Fruit fly (Drosophila melanogaster): ENCODE data around the gene bwa.

The bwa gene

dm6 chr2L:20072095-20072494 lies 5.9 kb downstream of the bwa start, which contains the start of gene CG10730:
TSS of gene CG10730 (minus strand) at chr2L:20072195.
- TF ChIP-seq Dif (GFP tag; optimal IDR thresholded peaks at IDR 0.05; ENCODE audit: partially characterized antibody): no peak
- no peak for TF ChIP-seq br (GFP tag; optimal IDR thresholded peaks at IDR 0.05)
- no peak for TF ChIP-seq Mio (GFP tag; optimal IDR thresholded peaks at IDR 0.05)
- TF ChIP-seq jim (GFP tag; optimal IDR thresholded peaks at IDR 0.05): no peak
- TF ChIP-seq CG9705 (GFP tag; optimal IDR thresholded peaks at IDR 0.05): no peak
- TF ChIP-seq HLH106 (tag; optimal IDR thresholded peaks at IDR 0.05): no peak
- no peak for TF ChIP-seq Abd-B (GFP tag; optimal IDR thresholded peaks at IDR 0.05)
- TF ChIP-seq Hr83 (GFP tag; optimal IDR thresholded peaks at IDR 0.05; ENCODE audit: poor library complexity, severe bottlenecking): no peak
- no peak for TF ChIP-seq Myc (optimal IDR thresholded peaks at IDR 0.05)
- TF ChIP-seq Hnf4 (GFP tag; optimal IDR thresholded peaks at IDR 0.05): no peak
- TF ChIP-seq foxo (GFP tag; optimal IDR thresholded peaks at IDR 0.05): no peak

dm6 chr2L:20074388-20074787 lies 8.2 kb downstream of the bwa start:
- TF ChIP-seq psq (GFP tag; optimal IDR thresholded peaks at IDR 0.05): no peak
- no peak for TF ChIP-seq GATAd (GFP tag; optimal IDR thresholded peaks at IDR 0.05)
- TF ChIP-seq ey (GFP tag; optimal IDR thresholded peaks at IDR 0.05): no peak
- TF ChIP-seq usp (GFP tag; optimal IDR thresholded peaks at IDR 0.05): no peak
- TF ChIP-seq dl (GFP tag; optimal IDR thresholded peaks at IDR 0.05; ENCODE audit: insufficient read depth in 1 of 2, partially characterized antibody in 2 of 2): no peak
- no peak for TF ChIP-seq fru (GFP tag; optimal IDR thresholded peaks at IDR 0.05)
- no peak for TF ChIP-seq CG32264 (GFP tag; optimal IDR thresholded peaks at IDR 0.05)
- TF ChIP-seq brk (GFP tag; optimal IDR thresholded peaks at IDR 0.05): no peak
- no peak for TF ChIP-seq CG9705 (GFP tag; optimal IDR thresholded peaks at IDR 0.05)
- no peak for TF ChIP-seq Dfd (GFP tag; optimal IDR thresholded peaks at IDR 0.05)
- TF ChIP-seq Mio (GFP tag; optimal IDR thresholded peaks at IDR 0.05): no peak
- TF ChIP-seq CrebA (GFP tag; optimal IDR thresholded peaks at IDR 0.05; ENCODE audit: borderline replicate concordance): no peak

dm6 chr2L:20075234-20075803 lies 9.1 kb downstream of the bwa start, which contains the start of the genes pr and neb:
TSS of gene pr (minus strand) at chr2L:20075458.
TSS of gene neb (plus strand) at chr2L:20075757.
- TF ChIP-seq jim (GFP tag; optimal IDR thresholded peaks at IDR 0.05) (no peak), N (GFP tag; optimal IDR thresholded peaks at IDR 0.05) (no peak), foxo (GFP tag; optimal IDR thresholded peaks at IDR 0.05) (peak in 1 of 2 experiments; percentile 68), pan (optimal IDR thresholded peaks at IDR 0.05) (no peak), dsf (GFP tag; optimal IDR thresholded peaks at IDR 0.05; ENCODE audit: borderline replicate concordance) (no peak), Sp1 (GFP tag; optimal IDR thresholded peaks at IDR 0.05) (peak; percentile 71), tai (GFP tag; optimal IDR thresholded peaks at IDR 0.05) (no peak), Hr78 (GFP tag; optimal IDR thresholded peaks at IDR 0.05) (no peak), Dif (GFP tag; optimal IDR thresholded peaks at IDR 0.05; ENCODE audit: partially characterized antibody) (no peak), Myc (optimal IDR thresholded peaks at IDR 0.05) (peak; percentile 81), brk (GFP tag; optimal IDR thresholded peaks at IDR 0.05) (peak; percentile 37), CG32264 (GFP tag; optimal IDR thresholded peaks at IDR 0.05) (peak; percentile 30), Dfd (GFP tag; optimal IDR thresholded peaks at IDR 0.05) (no peak), dmrt93B (GFP tag; optimal IDR thresholded peaks at IDR 0.05) (no peak), sv (GFP tag; optimal IDR thresholded peaks at IDR 0.05) (peak; percentile 50), Vsx2 (GFP tag; optimal IDR thresholded peaks at IDR 0.05; ENCODE audit: partially characterized antibody) (peak; percentile 77), Jra (GFP tag; optimal IDR thresholded peaks at IDR 0.05) (peak; percentile 15), dl (GFP tag; optimal IDR thresholded peaks at IDR 0.05; ENCODE audit: insufficient read depth in 1 of 2, partially characterized antibody in 2 of 2) (no peak), h (GFP tag; optimal IDR thresholded peaks at IDR 0.05) (peak; percentile 77), br (GFP tag; optimal IDR thresholded peaks at IDR 0.05) (peak; percentile 8), Rel (GFP tag; optimal IDR thresholded peaks at IDR 0.05) (no peak), Rel (tag; optimal IDR thresholded peaks at IDR 0.05) (peak; percentile 55), GATAd (GFP tag; optimal IDR thresholded peaks at IDR 0.05) (no peak), sage (GFP tag; optimal IDR thresholded peaks at IDR 0.05) (peak; percentile 58), CG9705 (GFP tag; optimal IDR thresholded peaks at IDR 0.05) (no peak), woc (GFP tag; optimal IDR thresholded peaks at IDR 0.05) (peak; percentile 49), rgr (GFP tag; optimal IDR thresholded peaks at IDR 0.05) (peak; percentile 54), Hr83 (GFP tag; optimal IDR thresholded peaks at IDR 0.05; ENCODE audit: poor library complexity, severe bottlenecking) (no peak), Hnf4 (GFP tag; optimal IDR thresholded peaks at IDR 0.05) (peak; percentile 58), OdsH (GFP tag; optimal IDR thresholded peaks at IDR 0.05) (peak; percentile 45), Abd-B (GFP tag; optimal IDR thresholded peaks at IDR 0.05) (no peak), lola (GFP tag; optimal IDR thresholded peaks at IDR 0.05) (no peak), Mio (GFP tag; optimal IDR thresholded peaks at IDR 0.05) (no peak), psq (GFP tag; optimal IDR thresholded peaks at IDR 0.05) (peak; percentile 33), fru (GFP tag; optimal IDR thresholded peaks at IDR 0.05) (peak; percentile 62), CrebA (GFP tag; optimal IDR thresholded peaks at IDR 0.05; ENCODE audit: borderline replicate concordance) (no peak), HLH106 (tag; optimal IDR thresholded peaks at IDR 0.05) (peak; percentile 7), usp (GFP tag; optimal IDR thresholded peaks at IDR 0.05) (no peak), ey (GFP tag; optimal IDR thresholded peaks at IDR 0.05) (peak; percentile 53)
